Worm (Caenorhabditis elegans): ENCODE results near the gene hst-6.

hst-6 gene

DNA sequence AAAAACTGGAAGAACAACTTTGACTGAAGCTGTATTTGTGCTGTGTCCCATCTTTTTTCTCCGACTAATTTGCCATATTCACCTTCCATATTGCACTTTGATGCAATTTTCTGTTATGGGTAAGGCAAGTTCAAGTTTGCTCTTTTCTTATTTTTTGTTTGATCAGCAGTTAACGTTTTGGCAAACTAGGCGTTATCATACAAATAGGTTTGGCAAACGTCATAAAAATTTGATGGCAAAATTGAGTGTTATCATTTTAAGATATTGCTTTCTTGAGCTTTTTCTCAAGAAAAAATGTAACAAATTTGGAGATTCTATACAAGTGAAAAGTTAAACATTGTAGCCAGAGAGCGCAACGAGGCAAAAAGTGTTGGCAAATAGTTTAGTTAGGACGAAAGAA, 13.3 kb upstream of the hst-6 start:
- no peak for TF ChIP-seq zim-3 (tag; optimal IDR thresholded peaks at IDR 0.05)
- peak; percentile 47 for TF ChIP-seq nhr-80 (tag; optimal IDR thresholded peaks at IDR 0.05)

DNA sequence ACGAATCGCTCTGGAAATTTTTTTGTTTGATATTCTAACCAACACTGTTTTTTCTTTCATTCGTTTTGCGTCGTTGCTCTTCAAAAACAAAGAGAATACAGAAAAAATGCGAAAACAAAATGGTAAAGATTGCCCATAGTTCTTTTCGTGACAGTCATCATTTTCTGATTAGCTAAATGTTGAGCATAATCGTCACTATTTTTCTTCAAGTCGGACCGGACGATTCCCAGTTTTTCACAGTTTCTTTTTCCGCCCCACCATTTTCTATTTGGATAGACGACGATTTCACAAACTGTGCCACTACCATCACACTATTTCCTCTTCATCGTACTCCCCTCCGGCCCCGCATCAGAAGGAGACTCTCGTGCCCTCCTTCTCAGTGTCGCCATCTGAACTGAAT, 11.8 kb upstream of the hst-6 start:
- TF ChIP-seq Y53F4B.3 (GFP tag; IDR thresholded peaks at IDR 0.05) (no peak), T07F8.4 (tag; optimal IDR thresholded peaks at IDR 0.05) (no peak), ama-1 (optimal IDR thresholded peaks at IDR 0.05) (no peak), ama-1 (GFP tag; optimal IDR thresholded peaks at IDR 0.05) (no peak), madf-8 (GFP tag; conservative IDR thresholded peaks at IDR 0.05) (no peak), nfyb-1 (GFP tag; IDR thresholded peaks at IDR 0.05) (no peak), ceh-79 (tag; optimal IDR thresholded peaks at IDR 0.05) (no peak), Y95B8A.8 (GFP tag; IDR thresholded peaks at IDR 0.05) (no peak), zim-3 (tag; optimal IDR thresholded peaks at IDR 0.05) (no peak), zfh-2 (GFP tag; conservative IDR thresholded peaks at IDR 0.05) (no peak), ets-4 (GFP tag; optimal IDR thresholded peaks at IDR 0.05) (no peak), ztf-26 (tag; optimal IDR thresholded peaks at IDR 0.05) (no peak), nfya-1 (tag; optimal IDR thresholded peaks at IDR 0.05; ENCODE audit: borderline replicate concordance, insufficient read depth) (no peak), lsy-27 (tag; optimal IDR thresholded peaks at IDR 0.05; ENCODE audit: borderline replicate concordance, insufficient read depth) (no peak), madf-6 (GFP tag; IDR thresholded peaks at IDR 0.05) (no peak), ztf-22 (GFP tag; optimal IDR thresholded peaks at IDR 0.05) (no peak)

ce11 chrX:5264026-5264425, 11.3 kb upstream of the hst-6 start, which contains the start of gene Y34B4A.4:
Gene Y34B4A.4 (plus strand): TSS chrX:5264326.
- TF ChIP-seq attf-5 (GFP tag; optimal IDR thresholded peaks at IDR 0.05) = no peak
- no peak for TF ChIP-seq nhr-179 (tag; optimal IDR thresholded peaks at IDR 0.05)
- no peak for TF ChIP-seq Y95B8A.8 (GFP tag; IDR thresholded peaks at IDR 0.05)

- no peak for TF ChIP-seq bed-1 (GFP tag; IDR thresholded peaks at IDR 0.05)
Measured at ce11 chrX:5265356-5265755, 10.0 kb upstream of the hst-6 start.

ce11 chrX:5268062-5268461, 7.3 kb upstream of the hst-6 start:
- TF ChIP-seq nhr-80 (tag; optimal IDR thresholded peaks at IDR 0.05) (peak; percentile 21), B0336.3 (GFP tag; IDR thresholded peaks at IDR 0.05) (no peak)

ce11 chrX:5269359-5269758, 6.0 kb upstream of the hst-6 start:
- no peak for TF ChIP-seq nhr-90 (tag; optimal IDR thresholded peaks at IDR 0.05)
- TF ChIP-seq lir-1 (GFP tag; conservative IDR thresholded peaks at IDR 0.05) = no peak
- no peak for TF ChIP-seq F10E7.11 (tag; optimal IDR thresholded peaks at IDR 0.05)
- no peak for TF ChIP-seq madf-3 (GFP tag; IDR thresholded peaks at IDR 0.05)
- no peak for TF ChIP-seq ZK185.1 (tag; optimal IDR thresholded peaks at IDR 0.05; ENCODE audit: poor library complexity, severe bottlenecking)
- no peak for TF ChIP-seq xnd-1 (tag; optimal IDR thresholded peaks at IDR 0.05)
- TF ChIP-seq tbx-9 (tag; optimal IDR thresholded peaks at IDR 0.05; ENCODE audit: borderline replicate concordance) = no peak
- no peak for TF ChIP-seq die-1 (tag; optimal IDR thresholded peaks at IDR 0.05)
- no peak for TF ChIP-seq mcd-1 (GFP tag; IDR thresholded peaks at IDR 0.05)
- no peak for TF ChIP-seq ztf-22 (GFP tag; optimal IDR thresholded peaks at IDR 0.05)
- no peak for TF ChIP-seq mes-4 (tag; optimal IDR thresholded peaks at IDR 0.05)
- no peak for TF ChIP-seq unc-130 (GFP tag; optimal IDR thresholded peaks at IDR 0.05)
- no peak for TF ChIP-seq nfya-2 (GFP tag; IDR thresholded peaks at IDR 0.05)
- no peak for TF ChIP-seq F33H1.4 (GFP tag; IDR thresholded peaks at IDR 0.05)
- no peak for TF ChIP-seq madf-6 (GFP tag; IDR thresholded peaks at IDR 0.05)
- TF ChIP-seq hmg-1.2 (GFP tag; IDR thresholded peaks at IDR 0.05) = no peak
- TF ChIP-seq hrde-1 (tag; optimal IDR thresholded peaks at IDR 0.05; ENCODE audit: borderline replicate concordance) = no peak
- no peak for TF ChIP-seq F57A8.1 (GFP tag; optimal IDR thresholded peaks at IDR 0.05)
- no peak for TF ChIP-seq let-526 (GFP tag; IDR thresholded peaks at IDR 0.05)

Data from whole organism, young adult.